Fruit fly (Drosophila melanogaster) whole organism, adult: ENCODE data around the gene mthl9.

Source experiments
- CG11617 ChIP-seq: fragments of 200-800 bp; sonication (Bioruptor generic); optimal IDR thresholded peaks from 2 replicates; lab custom pipeline; 2017; ENCODE audit warnings: mild to moderate bottlenecking, missing biosample characterization, missing genetic modification reagents, missing genetic modification characterization
- CG12768 ChIP-seq: fragments of 200-800 bp; sonication (Bioruptor generic); optimal IDR thresholded peaks from 2 replicates; lab custom pipeline; 2017; ENCODE audit warnings: missing biosample characterization, missing genetic modification characterization, mild to moderate bottlenecking, moderate library complexity, missing genetic modification reagents
- CG14711 ChIP-seq: fragments of 200-800 bp; sonication (Bioruptor generic); optimal IDR thresholded peaks from 2 replicates; lab custom pipeline; 2018; ENCODE audit warnings: missing biosample characterization, mild to moderate bottlenecking, missing genetic modification characterization, moderate library complexity
- CG1620 ChIP-seq: fragments of 200-800 bp; sonication (Bioruptor generic); optimal IDR thresholded peaks from 2 replicates; lab custom pipeline; 2016; ENCODE audit warnings: missing biosample characterization, missing genetic modification characterization
- CG33017 ChIP-seq: fragments of 200-800 bp; sonication (Bioruptor generic); optimal IDR thresholded peaks from 2 replicates; lab custom pipeline; 2018; ENCODE audit warnings: missing biosample characterization, mild to moderate bottlenecking, missing genetic modification characterization, moderate library complexity
- CG5204 ChIP-seq: fragments of 200-800 bp; sonication (Bioruptor generic); optimal IDR thresholded peaks from 2 replicates; lab custom pipeline; 2016; ENCODE audit warnings: missing biosample characterization, missing genetic modification characterization
- CG7045 ChIP-seq: fragments of 200-800 bp; sonication (Bioruptor generic); optimal IDR thresholded peaks from 2 replicates; lab custom pipeline; 2017; ENCODE audit warnings: missing biosample characterization, mild to moderate bottlenecking, missing genetic modification characterization
- CG7101 ChIP-seq: fragments of 200-800 bp; sonication (Bioruptor generic); optimal IDR thresholded peaks from 2 replicates; lab custom pipeline; 2018; ENCODE audit warnings: missing biosample characterization, mild to moderate bottlenecking, missing genetic modification characterization, moderate library complexity
- Clk ChIP-seq: fragments of 200-800 bp; sonication (Bioruptor generic); optimal IDR thresholded peaks from 2 replicates; lab custom pipeline; 2017; ENCODE audit warnings: missing biosample characterization, missing genetic modification characterization
- Crg-1 ChIP-seq: fragments of 200-800 bp; sonication (Bioruptor generic); optimal IDR thresholded peaks from 2 replicates; lab custom pipeline; 2016; ENCODE audit warnings: missing biosample characterization, missing genetic modification characterization
- Hr96 ChIP-seq: fragments of 200-800 bp; sonication (Bioruptor generic); optimal IDR thresholded peaks from 2 replicates; lab custom pipeline; 2016; ENCODE audit warnings: missing biosample characterization, missing genetic modification characterization
- Mnt ChIP-seq: fragments of 200-800 bp; sonication (Bioruptor generic); optimal IDR thresholded peaks from 2 replicates; lab custom pipeline; 2016; ENCODE audit warnings: missing biosample characterization, mild to moderate bottlenecking, missing genetic modification characterization
- bab1 ChIP-seq: fragments of 200-800 bp; sonication (Bioruptor generic); optimal IDR thresholded peaks from 3 replicates; lab custom pipeline; 2019; ENCODE audit warnings: missing biosample characterization, mild to moderate bottlenecking, missing genetic modification characterization, moderate library complexity
- cic ChIP-seq: fragments of 200-800 bp; sonication (Bioruptor generic); optimal IDR thresholded peaks from 2 replicates; lab custom pipeline; 2017; ENCODE audit warnings: missing biosample characterization, mild to moderate bottlenecking, missing genetic modification characterization, moderate library complexity
- cnc ChIP-seq, 2 experiments: fragments of >200 bp; optimal IDR thresholded peaks; 2 replicates each; lab custom pipeline; 2017
- kay ChIP-seq: fragments of 200-800 bp; sonication (Bioruptor generic); peaks from one replicate; lab custom pipeline; 2016; ENCODE audit warnings: missing biosample characterization, missing genetic modification characterization, borderline replicate concordance
- ovo ChIP-seq: fragments of 200-800 bp; sonication (Bioruptor generic); optimal IDR thresholded peaks from 2 replicates; lab custom pipeline; 2016; ENCODE audit warnings: missing biosample characterization, missing genetic modification characterization
- pad ChIP-seq: fragments of 200-800 bp; sonication (Bioruptor generic); optimal IDR thresholded peaks from 3 replicates; lab custom pipeline; 2017; ENCODE audit warnings: missing biosample characterization, missing genetic modification characterization, mild to moderate bottlenecking, moderate library complexity, missing genetic modification reagents
- tj ChIP-seq: fragments of 200-800 bp; sonication (Bioruptor generic); optimal IDR thresholded peaks from 3 replicates; lab custom pipeline; 2017; ENCODE audit warnings: missing biosample characterization, mild to moderate bottlenecking, missing genetic modification characterization, moderate library complexity
- toe ChIP-seq: fragments of 200-800 bp; sonication (Bioruptor generic); optimal IDR thresholded peaks from 2 replicates; lab custom pipeline; 2016; ENCODE audit warnings: missing biosample characterization, missing genetic modification characterization

mthl9 gene

DNA sequence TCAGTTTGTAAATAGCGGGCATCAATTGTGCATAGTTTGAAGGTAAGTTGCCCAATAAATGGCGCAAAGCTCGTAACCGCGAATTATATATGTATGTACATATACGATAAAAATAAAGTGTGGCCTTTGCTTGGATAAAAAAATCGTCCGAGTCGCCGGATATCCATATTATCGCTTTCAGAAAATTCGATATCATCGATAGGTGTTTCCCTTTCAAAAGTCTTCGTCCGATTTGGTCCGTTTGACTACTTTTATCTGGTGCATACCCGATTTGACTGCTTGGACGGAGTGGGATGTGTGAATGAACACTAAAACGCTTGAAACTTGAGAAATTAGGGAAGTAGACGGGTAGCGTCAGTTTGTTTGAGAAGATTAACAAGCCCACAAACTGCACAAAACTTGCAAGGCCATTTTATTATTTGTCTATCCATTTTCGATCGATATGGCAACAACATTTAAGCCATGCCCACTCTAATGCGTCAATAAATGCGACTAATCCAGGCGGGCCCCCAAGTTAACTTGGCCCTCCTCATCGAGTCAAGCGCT is 2.9 kb downstream of the mthl9 start:
- no peak for TF ChIP-seq CG33017 (tag; lab: Kevin White, UChicago)
- TF ChIP-seq CG7101 = no peak
- no peak for TF ChIP-seq pad (GFP tag; lab: Kevin White, UChicago)
- TF ChIP-seq CG1620 = no peak
- TF ChIP-seq ovo = no peak
- TF ChIP-seq Mnt (GFP tag; lab: Kevin White, UChicago) = no peak
- TF ChIP-seq kay (GFP tag; lab: Kevin White, UChicago) = no peak
- TF ChIP-seq CG12768 (GFP tag; lab: Kevin White, UChicago) = no peak
- TF ChIP-seq CG14711 (tag; lab: Kevin White, UChicago) = no peak
- no peak for TF ChIP-seq CG11617 (GFP tag; lab: Kevin White, UChicago)
- no peak for TF ChIP-seq toe (GFP tag; lab: Kevin White, UChicago)
- TF ChIP-seq cnc (optimal IDR thresholded peaks at IDR 0.05; lab: Kevin White, UChicago) = no peak
- no peak for TF ChIP-seq bab1 (GFP tag; lab: Kevin White, UChicago)
- TF ChIP-seq Hr96 (GFP tag; lab: Kevin White, UChicago) = no peak
- TF ChIP-seq tj = no peak
- no peak for TF ChIP-seq Clk (GFP tag; lab: Kevin White, UChicago)

dm6 chr3L:327833-328232 is 4.3 kb downstream of the mthl9 start, which contains the start of the genes Atac3 and Ptpmeg:
TSS of gene Atac3 (minus strand) at chr3L:327992.
TSS of gene Ptpmeg (plus strand) at chr3L:328097.
- TF ChIP-seq CG7045 (GFP tag; lab: Kevin White, UChicago) (no peak), cnc (optimal IDR thresholded peaks at IDR 0.05; lab: Kevin White, UChicago) (no peak), tj (no peak), CG5204 (GFP tag; lab: Kevin White, UChicago) (no peak), Mnt (GFP tag; lab: Kevin White, UChicago) (no peak), Hr96 (GFP tag; lab: Kevin White, UChicago) (no peak), cic (GFP tag; lab: Kevin White, UChicago) (no peak), bab1 (GFP tag; lab: Kevin White, UChicago) (peak; percentile 1), pad (GFP tag; lab: Kevin White, UChicago) (peak; percentile 7), Clk (GFP tag; lab: Kevin White, UChicago) (no peak), CG33017 (tag; lab: Kevin White, UChicago) (no peak), CG11617 (GFP tag; lab: Kevin White, UChicago) (no peak), toe (GFP tag; lab: Kevin White, UChicago) (no peak), CG1620 (no peak), CG7101 (peak; percentile 24), ovo (no peak), CG14711 (tag; lab: Kevin White, UChicago) (no peak), kay (GFP tag; lab: Kevin White, UChicago) (no peak), Crg-1 (GFP tag; lab: Kevin White, UChicago) (no peak), CG12768 (GFP tag; lab: Kevin White, UChicago) (no peak)

- TF ChIP-seq CG7101 = peak; percentile 9
- TF ChIP-seq Crg-1 (GFP tag; lab: Kevin White, UChicago) = no peak
- peak; percentile 13 for TF ChIP-seq pad (GFP tag; lab: Kevin White, UChicago)
- TF ChIP-seq tj = no peak
- no peak for TF ChIP-seq CG12768 (GFP tag; lab: Kevin White, UChicago)
- peak; percentile 23 for TF ChIP-seq bab1 (GFP tag; lab: Kevin White, UChicago)
- peak; percentile 12 for TF ChIP-seq CG14711 (tag; lab: Kevin White, UChicago)
- TF ChIP-seq CG11617 (GFP tag; lab: Kevin White, UChicago) = no peak
- TF ChIP-seq CG1620 = peak; percentile 17
- TF ChIP-seq cnc (optimal IDR thresholded peaks at IDR 0.05; lab: Kevin White, UChicago) = no peak
- TF ChIP-seq Clk (GFP tag; lab: Kevin White, UChicago) = no peak
- TF ChIP-seq Hr96 (GFP tag; lab: Kevin White, UChicago) = no peak
- peak; percentile 98 for TF ChIP-seq Mnt (GFP tag; lab: Kevin White, UChicago)
- no peak for TF ChIP-seq ovo
- TF ChIP-seq CG5204 (GFP tag; lab: Kevin White, UChicago) = no peak
- no peak for TF ChIP-seq CG7045 (GFP tag; lab: Kevin White, UChicago)
- TF ChIP-seq cic (GFP tag; lab: Kevin White, UChicago) = no peak
- TF ChIP-seq CG33017 (tag; lab: Kevin White, UChicago) = no peak
- no peak for TF ChIP-seq kay (GFP tag; lab: Kevin White, UChicago)
- no peak for TF ChIP-seq toe (GFP tag; lab: Kevin White, UChicago)
These were observed 7.6 kb downstream of the mthl9 start, which contains the start of gene CG32344 for dm6 chr3L:324486-324885. TSS of gene CG32344 (minus strand) at chr3L:324720.

dm6 chr3L:321495-321894 is 10.6 kb downstream of the mthl9 start:
- no peak for TF ChIP-seq Mnt (GFP tag; lab: Kevin White, UChicago)
- TF ChIP-seq kay (GFP tag; lab: Kevin White, UChicago) = no peak
- TF ChIP-seq cic (GFP tag; lab: Kevin White, UChicago) = no peak
- TF ChIP-seq CG5204 (GFP tag; lab: Kevin White, UChicago) = no peak
- TF ChIP-seq Clk (GFP tag; lab: Kevin White, UChicago) = no peak
- no peak for TF ChIP-seq pad (GFP tag; lab: Kevin White, UChicago)
- no peak for TF ChIP-seq CG14711 (tag; lab: Kevin White, UChicago)
- no peak for TF ChIP-seq tj
- no peak for TF ChIP-seq cnc (optimal IDR thresholded peaks at IDR 0.05; lab: Kevin White, UChicago)
- no peak for TF ChIP-seq bab1 (GFP tag; lab: Kevin White, UChicago)
- TF ChIP-seq CG7101 = no peak

DNA sequence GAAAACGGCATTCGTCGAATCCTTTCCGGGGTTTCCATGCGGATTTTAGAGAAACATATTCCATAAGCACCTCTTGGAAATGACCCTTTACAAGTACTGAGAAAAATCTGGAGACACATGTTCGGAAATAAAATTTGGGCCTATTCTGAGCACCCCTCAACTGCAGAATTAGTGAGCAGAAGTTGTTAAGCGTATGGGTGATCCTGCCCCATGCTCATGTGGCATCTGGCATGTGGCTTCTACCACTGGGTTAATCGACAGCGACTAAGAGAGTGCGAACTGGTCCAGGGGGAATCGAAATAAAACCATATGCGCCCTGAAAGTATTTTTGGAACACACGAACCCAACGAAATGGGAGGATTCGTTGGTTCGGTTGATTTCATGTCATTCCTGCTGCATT is 11.3 kb downstream of the mthl9 start:
- TF ChIP-seq Hr96 (GFP tag; lab: Kevin White, UChicago) = no peak
- no peak for TF ChIP-seq CG33017 (tag; lab: Kevin White, UChicago)
- no peak for TF ChIP-seq CG7101
- no peak for TF ChIP-seq CG12768 (GFP tag; lab: Kevin White, UChicago)
- TF ChIP-seq toe (GFP tag; lab: Kevin White, UChicago) = no peak
- no peak for TF ChIP-seq CG11617 (GFP tag; lab: Kevin White, UChicago)
- no peak for TF ChIP-seq CG1620
- no peak for TF ChIP-seq Mnt (GFP tag; lab: Kevin White, UChicago)
- TF ChIP-seq cnc (optimal IDR thresholded peaks at IDR 0.05; lab: Kevin White, UChicago) = no peak
- TF ChIP-seq Clk (GFP tag; lab: Kevin White, UChicago) = no peak
- TF ChIP-seq tj = no peak
- no peak for TF ChIP-seq CG5204 (GFP tag; lab: Kevin White, UChicago)
- no peak for TF ChIP-seq ovo
- TF ChIP-seq CG7045 (GFP tag; lab: Kevin White, UChicago) = no peak
- TF ChIP-seq kay (GFP tag; lab: Kevin White, UChicago) = no peak
- no peak for TF ChIP-seq pad (GFP tag; lab: Kevin White, UChicago)
- no peak for TF ChIP-seq bab1 (GFP tag; lab: Kevin White, UChicago)
- no peak for TF ChIP-seq cic (GFP tag; lab: Kevin White, UChicago)
- TF ChIP-seq Crg-1 (GFP tag; lab: Kevin White, UChicago) = no peak
- TF ChIP-seq CG14711 (tag; lab: Kevin White, UChicago) = no peak
